Worm (Caenorhabditis elegans): ENCODE measurements around the gene ebp-2.

ce11 chrII:11448753-11449152, 6.2 kb downstream of the ebp-2 start, which contains the start of gene W02B12.1:
- TF ChIP-seq snpc-4 (tag; optimal IDR thresholded peaks at IDR 0.05) (no peak), nhr-12 (tag; optimal IDR thresholded peaks at IDR 0.05) (no peak), aly-2 (tag; optimal IDR thresholded peaks at IDR 0.05) (no peak), nhr-77 (tag; optimal IDR thresholded peaks at IDR 0.05) (no peak), elt-2 (tag; optimal IDR thresholded peaks at IDR 0.05) (peak; percentile 77), mdl-1 (tag; optimal IDR thresholded peaks at IDR 0.05) (no peak), lin-39 (tag; optimal IDR thresholded peaks at IDR 0.05) (no peak), ama-1 (optimal IDR thresholded peaks at IDR 0.05) (no peak)
